Worm (Caenorhabditis elegans) whole organism, L1 larva: ENCODE results near the gene ZK666.11.

Experiments used
- C34B4.2 ChIP-seq: sonication (generic microtip); optimal IDR thresholded peaks from 2 replicates; lab custom pipeline; 2017; ENCODE audit warnings: mild to moderate bottlenecking, missing genetic modification characterization, missing compliant biosample characterization
- Y116A8C.19 ChIP-seq: sonication (generic microtip); optimal IDR thresholded peaks from 2 replicates; lab custom pipeline; 2016; ENCODE audit warnings: missing compliant biosample characterization, missing genetic modification characterization, borderline replicate concordance
- alr-1 ChIP-seq: fragments of 200-800 bp; sonication (Bioruptor generic); optimal IDR thresholded peaks from 2 replicates; lab custom pipeline; 2018; ENCODE audit warnings: borderline replicate concordance, mild to moderate bottlenecking, missing genetic modification characterization, missing compliant biosample characterization
- ama-1 ChIP-seq: fragments of 150-350 bp; optimal IDR thresholded peaks from 2 replicates; lab custom pipeline; 2014
- ceh-63 ChIP-seq: fragments of 200-800 bp; sonication (Bioruptor generic); optimal IDR thresholded peaks from 2 replicates; lab custom pipeline; 2018; ENCODE audit warnings: mild to moderate bottlenecking, missing genetic modification characterization, missing compliant biosample characterization
- ceh-88 ChIP-seq: fragments of 200-800 bp; sonication (Bioruptor generic); IDR thresholded peaks from 2 replicates; pipeline ENCODE4 v1.3.6; 2022; ENCODE audit warnings: missing genetic modification characterization, missing compliant biosample characterization
- efl-1 ChIP-seq, 4 experiments: fragments of 150-350 bp; optimal IDR thresholded peaks in 3 of 4; peaks in 1 of 4; 1 replicate in 1 of 4; 2 replicates in 3 of 4; lab custom pipeline; 2014; ENCODE audit warnings: missing biosample characterization in 2 of 4, missing genetic modification characterization in 2 of 4, missing genetic modification reagents in 2 of 4
- egl-13 ChIP-seq: sonication (generic microtip); optimal IDR thresholded peaks from 2 replicates; lab custom pipeline; 2016; ENCODE audit warnings: missing genotype, missing genetic modification reagents, missing genetic modification characterization, missing compliant biosample characterization
- elt-2 ChIP-seq: sonication (generic microtip); optimal IDR thresholded peaks from 2 replicates; lab custom pipeline; 2016; ENCODE audit warnings: missing genetic modification characterization, mild to moderate bottlenecking, inconsistent platforms, missing compliant biosample characterization, missing genetic modification reagents
- ets-5 ChIP-seq: fragments of 200-800 bp; sonication (Bioruptor generic); IDR thresholded peaks from 2 replicates; pipeline ENCODE4 v1.3.6; 2022; ENCODE audit warnings: missing genetic modification characterization, missing compliant biosample characterization
- fkh-10 ChIP-seq: sonication (generic microtip); optimal IDR thresholded peaks from 2 replicates; lab custom pipeline; 2017; ENCODE audit warnings: missing biosample characterization, missing genetic modification reagents, missing genetic modification characterization
- fos-1 ChIP-seq: fragments of 150-350 bp; optimal IDR thresholded peaks from 2 replicates; lab custom pipeline; 2014; ENCODE audit warnings: missing biosample characterization, missing genetic modification characterization
- grh-1 ChIP-seq: fragments of 200-800 bp; sonication (Bioruptor generic); IDR thresholded peaks from 2 replicates; pipeline ENCODE4 v1.3.6; 2022; ENCODE audit warnings: missing genetic modification reagents, missing genetic modification characterization, missing compliant biosample characterization
- hlh-4 ChIP-seq: sonication (generic microtip); optimal IDR thresholded peaks from 2 replicates; lab custom pipeline; 2016; ENCODE audit warnings: mild to moderate bottlenecking, missing genetic modification characterization, missing compliant biosample characterization
- lin-13 ChIP-seq: fragments of 150-350 bp; optimal IDR thresholded peaks from 2 replicates; lab custom pipeline; 2014; ENCODE audit warnings: missing biosample characterization, missing genetic modification reagents, missing genetic modification characterization
- lin-14 ChIP-seq: fragments of 200-800 bp; sonication (Bioruptor generic); optimal IDR thresholded peaks from 2 replicates; lab custom pipeline; 2018; ENCODE audit warnings: mild to moderate bottlenecking, missing genetic modification characterization, moderate library complexity, missing compliant biosample characterization
- lir-3 ChIP-seq: sonication (generic microtip); optimal IDR thresholded peaks from 2 replicates; lab custom pipeline; 2016; ENCODE audit warnings: mild to moderate bottlenecking, missing genetic modification characterization, moderate library complexity, missing compliant biosample characterization; ENCODE audit not compliant: poor library complexity
- mab-9 ChIP-seq: fragments of 200-800 bp; sonication (Bioruptor generic); IDR thresholded peaks from 2 replicates; pipeline ENCODE4 v1.3.6; 2022; ENCODE audit warnings: missing genetic modification reagents, missing genetic modification characterization, missing compliant biosample characterization
- mdl-1 ChIP-seq, 2 experiments: fragments of 150-350 bp; optimal IDR thresholded peaks; 2 replicates each; lab custom pipeline; 2014 to 2017; ENCODE audit warnings: missing biosample characterization in 2 of 2, missing genetic modification characterization in 2 of 2, inconsistent platforms in 1 of 2
- mep-1 ChIP-seq: fragments of 150-350 bp; optimal IDR thresholded peaks from 2 replicates; lab custom pipeline; 2014; ENCODE audit warnings: missing biosample characterization, missing genetic modification characterization
- nhr-19 ChIP-seq: fragments of 200-800 bp; sonication (Bioruptor generic); conservative IDR thresholded peaks from 2 replicates; pipeline ENCODE4 v1.3.6; 2022; ENCODE audit warnings: missing genetic modification characterization, missing compliant biosample characterization
- nhr-20 ChIP-seq: sonication (generic microtip); optimal IDR thresholded peaks from 2 replicates; lab custom pipeline; 2016; ENCODE audit warnings: mild to moderate bottlenecking, missing genetic modification characterization, missing compliant biosample characterization
- nhr-237 ChIP-seq: fragments of 150-350 bp; optimal IDR thresholded peaks from 2 replicates; lab custom pipeline; 2014; ENCODE audit warnings: missing biosample characterization, missing genetic modification characterization
- nhr-77 ChIP-seq: fragments of 150-350 bp; optimal IDR thresholded peaks from 2 replicates; lab custom pipeline; 2014; ENCODE audit warnings: missing biosample characterization, missing genetic modification characterization
- nhr-85 ChIP-seq: sonication (generic microtip); peaks from one replicate; lab custom pipeline; 2016; ENCODE audit warnings: missing genetic modification characterization, inconsistent platforms, missing compliant biosample characterization
- nhr-90 ChIP-seq: sonication (generic microtip); optimal IDR thresholded peaks from 2 replicates; lab custom pipeline; 2016; ENCODE audit warnings: mild to moderate bottlenecking, missing genetic modification characterization, missing compliant biosample characterization; ENCODE audit not compliant: poor library complexity
- pqm-1 ChIP-seq: sonication (generic microtip); optimal IDR thresholded peaks from 3 replicates; lab custom pipeline; 2017; ENCODE audit warnings: missing biosample characterization, missing genetic modification characterization
- skn-1 ChIP-seq: fragments of 150-350 bp; optimal IDR thresholded peaks from 2 replicates; lab custom pipeline; 2014; ENCODE audit warnings: missing biosample characterization, missing genetic modification characterization
- sup-37 ChIP-seq: fragments of 200-800 bp; sonication (Bioruptor generic); optimal IDR thresholded peaks from 2 replicates; lab custom pipeline; 2018; ENCODE audit warnings: mild to moderate bottlenecking, missing genetic modification characterization, missing compliant biosample characterization
- tlp-1 ChIP-seq: fragments of 150-350 bp; optimal IDR thresholded peaks from 2 replicates; lab custom pipeline; 2014; ENCODE audit warnings: missing biosample characterization, missing genetic modification characterization
- unc-130 ChIP-seq: fragments of 150-350 bp; optimal IDR thresholded peaks from 2 replicates; lab custom pipeline; 2017; ENCODE audit warnings: missing biosample characterization, missing genetic modification characterization, inconsistent platforms
- unc-98 ChIP-seq: fragments of 200-800 bp; sonication (Bioruptor generic); IDR thresholded peaks from 2 replicates; pipeline ENCODE4 v1.3.6; 2022; ENCODE audit warnings: missing genetic modification characterization, missing compliant biosample characterization
- vab-15 ChIP-seq: sonication (generic microtip); optimal IDR thresholded peaks from 2 replicates; lab custom pipeline; 2017; ENCODE audit warnings: missing genotype, mild to moderate bottlenecking, missing genetic modification characterization, missing compliant biosample characterization
- ztf-11 ChIP-seq, 2 experiments: sonication (generic microtip); optimal IDR thresholded peaks; 2 replicates each; lab custom pipeline; 2016 to 2017; ENCODE audit warnings: missing genetic modification characterization in 2 of 2, missing biosample characterization in 1 of 2, missing compliant biosample characterization in 1 of 2

Gene ZK666.11

DNA sequence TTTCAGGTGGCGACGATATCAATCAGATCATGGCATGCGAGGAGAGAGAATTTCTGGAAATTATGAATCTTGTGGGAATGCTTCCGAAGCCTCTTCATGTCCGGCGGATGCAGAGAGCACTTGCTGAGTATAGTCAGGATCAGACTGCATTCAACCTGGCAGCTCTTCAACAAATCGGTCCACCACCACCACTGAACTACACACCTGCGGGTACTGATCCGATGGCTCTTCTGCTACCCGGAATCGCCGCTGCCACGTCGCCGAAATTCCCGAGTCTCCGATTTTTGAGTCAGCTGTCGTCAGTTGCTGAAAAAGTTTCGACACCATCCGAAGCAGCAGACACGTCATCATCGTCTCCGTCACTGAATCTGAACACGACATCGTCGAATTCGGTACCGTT is 48.6 kb downstream of the ZK666.11 start:
- TF ChIP-seq Y116A8C.19 (tag; lab: Kevin White, UChicago) (no peak), ama-1 (lab: Kevin White, UChicago) (no peak), grh-1 (GFP tag; lab: Robert Waterston, UW) (no peak), nhr-77 (tag; lab: Kevin White, UChicago) (no peak), unc-98 (no peak), hlh-4 (tag; lab: Kevin White, UChicago) (no peak), nhr-237 (tag; lab: Kevin White, UChicago) (no peak), egl-13 (tag; lab: Kevin White, UChicago) (no peak), fos-1 (tag; lab: Kevin White, UChicago) (no peak), elt-2 (no peak), ceh-63 (GFP tag; lab: Kevin White, UChicago) (no peak), ceh-88 (GFP tag; lab: Robert Waterston, UW) (no peak), sup-37 (GFP tag; lab: Kevin White, UChicago) (no peak), unc-130 (tag; lab: Kevin White, UChicago) (no peak), vab-15 (tag; lab: Kevin White, UChicago) (no peak), nhr-90 (tag; lab: Kevin White, UChicago) (no peak), nhr-20 (tag; lab: Kevin White, UChicago) (no peak), skn-1 (tag; lab: Kevin White, UChicago) (no peak), lir-3 (tag; lab: Kevin White, UChicago) (no peak), pqm-1 (tag; lab: Kevin White, UChicago) (no peak)

DNA sequence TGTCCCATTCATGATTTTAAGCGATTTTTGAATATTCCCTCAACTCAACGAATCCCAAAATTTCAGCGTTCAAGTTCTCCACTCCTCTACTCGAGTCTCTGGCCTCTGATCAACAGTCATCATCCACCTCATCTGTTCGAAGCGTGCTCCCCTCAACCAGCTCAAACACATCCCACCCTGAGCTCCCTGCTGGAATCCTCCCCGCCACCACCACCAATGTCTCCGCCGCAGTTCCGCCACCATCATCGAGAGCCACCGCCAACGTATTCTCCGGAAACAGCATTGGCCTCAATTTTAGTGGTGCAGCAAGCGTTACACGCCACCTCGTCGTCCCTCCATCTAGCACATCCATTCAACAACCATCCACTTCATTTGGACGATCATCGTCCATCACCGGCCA is 49.3 kb downstream of the ZK666.11 start:
- TF ChIP-seq sup-37 (GFP tag; lab: Kevin White, UChicago) (no peak), efl-1 (optimal IDR thresholded peaks at IDR 0.05; lab: Kevin White, UChicago) (no peak), efl-1 (GFP tag; optimal IDR thresholded peaks at IDR 0.05 in 1 of 2; lab: Kevin White, UChicago) (no peak), grh-1 (GFP tag; lab: Robert Waterston, UW) (no peak), nhr-237 (tag; lab: Kevin White, UChicago) (no peak), mep-1 (tag; lab: Kevin White, UChicago) (no peak), lin-14 (GFP tag; lab: Kevin White, UChicago) (no peak), mab-9 (GFP tag; lab: Robert Waterston, UW) (no peak), fos-1 (tag; lab: Kevin White, UChicago) (no peak), C34B4.2 (tag; lab: Kevin White, UChicago) (no peak), ama-1 (lab: Kevin White, UChicago) (no peak), nhr-90 (tag; lab: Kevin White, UChicago) (no peak), nhr-19 (no peak), alr-1 (no peak), ztf-11 (tag; optimal IDR thresholded peaks at IDR 0.05; lab: Kevin White, UChicago) (no peak), vab-15 (tag; lab: Kevin White, UChicago) (no peak), tlp-1 (tag; lab: Kevin White, UChicago) (no peak)

DNA sequence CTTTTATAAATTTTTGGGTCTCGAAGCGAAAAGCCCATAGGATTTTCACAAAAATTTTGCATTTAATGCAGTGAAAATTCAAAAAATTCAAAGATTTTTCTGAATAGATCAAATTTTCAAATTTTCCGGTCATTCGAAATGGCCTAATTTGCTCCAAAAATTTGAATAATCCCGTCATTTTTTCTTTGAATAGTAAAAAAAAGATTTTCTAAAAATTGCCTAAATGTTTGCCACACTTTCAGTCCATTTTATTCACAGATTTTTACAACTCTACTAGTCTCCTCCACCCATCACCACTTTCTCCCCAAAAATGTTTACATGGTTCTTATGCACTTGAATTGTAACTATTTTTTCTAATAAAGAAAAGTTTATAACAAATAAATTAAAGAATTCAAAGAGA is 51.7 kb downstream of the ZK666.11 start:
- TF ChIP-seq mdl-1 (tag; optimal IDR thresholded peaks at IDR 0.05; lab: Kevin White, UChicago) (no peak), ets-5 (GFP tag; lab: Robert Waterston, UW) (no peak), ceh-63 (GFP tag; lab: Kevin White, UChicago) (no peak), lin-13 (no peak), nhr-85 (tag; lab: Kevin White, UChicago) (peak; percentile 34), vab-15 (tag; lab: Kevin White, UChicago) (no peak), fkh-10 (no peak)
